Worm (Caenorhabditis elegans) whole organism, L4 larva: ENCODE measurements around the gene clh-4.

ENCODE experiments used
- F49E8.2 ChIP-seq: sonication (generic microtip); optimal IDR thresholded peaks from 2 replicates; lab custom pipeline; 2016; ENCODE audit warnings: missing compliant biosample characterization, mild to moderate bottlenecking, missing genetic modification characterization, borderline replicate concordance
- Y105C5A.15 ChIP-seq: fragments of 200-800 bp; sonication (Bioruptor generic); IDR thresholded peaks from 2 replicates; pipeline ENCODE4 v1.3.6; 2022; ENCODE audit warnings: missing genetic modification characterization, missing compliant biosample characterization
- Y5F2A.4 ChIP-seq: fragments of 200-800 bp; sonication (Bioruptor generic); optimal IDR thresholded peaks from 2 replicates; lab custom pipeline; 2018; ENCODE audit warnings: mild to moderate bottlenecking, missing genetic modification characterization, missing compliant biosample characterization
- ZK546.5 ChIP-seq, 2 experiments: sonication (generic microtip); optimal IDR thresholded peaks; 2 replicates each; lab custom pipeline; 2017; ENCODE audit warnings: missing biosample characterization in 2 of 2, missing genetic modification characterization in 2 of 2
- aly-2 ChIP-seq: sonication (generic microtip); optimal IDR thresholded peaks from 2 replicates; lab custom pipeline; 2018; ENCODE audit warnings: missing biosample characterization, missing genetic modification characterization
- ctbp-1 ChIP-seq: fragments of 200-800 bp; sonication (Bioruptor generic); IDR thresholded peaks from 2 replicates; pipeline ENCODE4 v1.3.6; 2022; ENCODE audit warnings: missing genetic modification reagents, missing genetic modification characterization, missing compliant biosample characterization
- lin-1 ChIP-seq: fragments of 200-800 bp; sonication (Bioruptor generic); IDR thresholded peaks from 2 replicates; pipeline ENCODE4 v1.3.6; 2022; ENCODE audit warnings: missing genetic modification reagents, missing genetic modification characterization, missing compliant biosample characterization
- lin-15B ChIP-seq: fragments of 150-350 bp; sonication (generic microtip); optimal IDR thresholded peaks from 3 replicates; lab custom pipeline; 2014; ENCODE audit warnings: missing biosample characterization, missing genetic modification characterization
- lsy-2 ChIP-seq, 2 experiments: fragments of 150-350 bp in 1 of 2; sonication (generic microtip) in 1 of 2; optimal IDR thresholded peaks; 2 replicates each; lab custom pipeline; 2014 to 2017; ENCODE audit warnings: missing biosample characterization in 2 of 2, missing genetic modification characterization in 2 of 2
- madf-5 ChIP-seq, 2 experiments: fragments of 200-800 bp; sonication (Bioruptor generic); IDR thresholded peaks; 2 replicates each; pipeline ENCODE4 v1.3.6; 2022; ENCODE audit warnings: missing compliant biosample characterization in 2 of 2, missing genetic modification characterization in 2 of 2
- madf-9 ChIP-seq: fragments of 200-800 bp; sonication (Bioruptor generic); conservative IDR thresholded peaks from 2 replicates; pipeline ENCODE4 v1.3.6; 2022; ENCODE audit warnings: missing genetic modification reagents, missing genetic modification characterization, missing compliant biosample characterization
- nhr-237 ChIP-seq: sonication (generic microtip); optimal IDR thresholded peaks from 2 replicates; lab custom pipeline; 2017; ENCODE audit warnings: missing biosample characterization, missing genetic modification characterization
- pha-4 ChIP-seq, 2 experiments: fragments of 150-350 bp in 1 of 2; fragments of 200-800 bp in 1 of 2; sonication (Bioruptor generic) in 1 of 2; IDR thresholded peaks in 1 of 2; optimal IDR thresholded peaks in 1 of 2; 2 replicates each; pipeline versions ENCODE4 v1.3.6 to Lab custom; 2014 to 2022; ENCODE audit warnings: missing genetic modification characterization in 2 of 2, missing genetic modification reagents in 2 of 2, missing biosample characterization in 1 of 2, missing compliant biosample characterization in 1 of 2
- php-3 ChIP-seq: fragments of 200-800 bp; sonication (Bioruptor generic); IDR thresholded peaks from 2 replicates; pipeline ENCODE4 v1.3.6; 2022; ENCODE audit warnings: missing genetic modification reagents, missing genetic modification characterization, missing compliant biosample characterization
- set-16 ChIP-seq: fragments of 200-800 bp; sonication (Bioruptor generic); IDR thresholded peaks from 2 replicates; pipeline ENCODE4 v1.3.6; 2022; ENCODE audit warnings: missing genetic modification reagents, missing genetic modification characterization, missing compliant biosample characterization
- skn-1 ChIP-seq: fragments of 150-350 bp; optimal IDR thresholded peaks from 2 replicates; lab custom pipeline; 2014; ENCODE audit warnings: missing biosample characterization, missing genetic modification characterization
- unc-130 ChIP-seq: sonication (generic microtip); optimal IDR thresholded peaks from 2 replicates; lab custom pipeline; 2016; ENCODE audit warnings: missing genetic modification reagents, missing genetic modification characterization, missing compliant biosample characterization
- unc-62 ChIP-seq, 3 experiments: fragments of 150-350 bp in 1 of 3; sonication (generic microtip); optimal IDR thresholded peaks in 2 of 3; peaks in 1 of 3; 1 replicate in 1 of 3; 2 replicates in 2 of 3; lab custom pipeline; 2014 to 2017; ENCODE audit warnings: missing biosample characterization in 3 of 3, missing genetic modification characterization in 3 of 3, missing genetic modification reagents in 3 of 3, missing genotype in 1 of 3
- zip-2 ChIP-seq: fragments of 150-350 bp; optimal IDR thresholded peaks from 2 replicates; lab custom pipeline; 2014; ENCODE audit warnings: missing biosample characterization, missing genetic modification characterization

Gene clh-4

ce11 chrX:4072501-4072900, 27.9 kb downstream of the clh-4 start:
- TF ChIP-seq Y5F2A.4 (GFP tag; lab: Kevin White, UChicago) (no peak), madf-9 (GFP tag; lab: Robert Waterston, UW) (no peak), pha-4 (GFP tag; IDR thresholded peaks at IDR 0.05; lab: Robert Waterston, UW) (no peak), pha-4 (tag; optimal IDR thresholded peaks at IDR 0.05; lab: Kevin White, UChicago) (no peak), madf-5 (GFP tag; IDR thresholded peaks at IDR 0.05; lab: Robert Waterston, UW) (no peak), ctbp-1 (GFP tag; lab: Robert Waterston, UW) (no peak), unc-130 (GFP tag; lab: Kevin White, UChicago) (no peak), aly-2 (no peak), lin-1 (GFP tag; lab: Robert Waterston, UW) (no peak), lin-15B (tag; lab: Kevin White, UChicago) (no peak), ZK546.5 (tag; optimal IDR thresholded peaks at IDR 0.05; lab: Kevin White, UChicago) (no peak), zip-2 (tag; lab: Kevin White, UChicago) (no peak), Y105C5A.15 (GFP tag; lab: Robert Waterston, UW) (no peak), nhr-237 (tag; lab: Kevin White, UChicago) (no peak)

- TF ChIP-seq unc-62 (GFP tag; optimal IDR thresholded peaks at IDR 0.05 in 1 of 2; lab: Kevin White, UChicago) (peak in 1 of 2 experiments; percentile 70), unc-62 (tag; optimal IDR thresholded peaks at IDR 0.05; lab: Kevin White, UChicago) (no peak), lsy-2 (tag; optimal IDR thresholded peaks at IDR 0.05; lab: Kevin White, UChicago) (no peak), F49E8.2 (tag; lab: Kevin White, UChicago) (no peak)
- TF ChIP-seq, all 104 proteins: peak for 1
Measured at ce11 chrX:4068180-4068579, 32.2 kb downstream of the clh-4 start.

- no peak for TF ChIP-seq php-3
- no peak for TF ChIP-seq skn-1 (tag; lab: Kevin White, UChicago)
- TF ChIP-seq set-16 (GFP tag; lab: Robert Waterston, UW) = peak; percentile 85
Measured at ce11 chrX:4061968-4062367, 38.4 kb downstream of the clh-4 start.
